Worm (Caenorhabditis elegans): Measurements from ENCODE around the gene ZK856.11.

DNA sequence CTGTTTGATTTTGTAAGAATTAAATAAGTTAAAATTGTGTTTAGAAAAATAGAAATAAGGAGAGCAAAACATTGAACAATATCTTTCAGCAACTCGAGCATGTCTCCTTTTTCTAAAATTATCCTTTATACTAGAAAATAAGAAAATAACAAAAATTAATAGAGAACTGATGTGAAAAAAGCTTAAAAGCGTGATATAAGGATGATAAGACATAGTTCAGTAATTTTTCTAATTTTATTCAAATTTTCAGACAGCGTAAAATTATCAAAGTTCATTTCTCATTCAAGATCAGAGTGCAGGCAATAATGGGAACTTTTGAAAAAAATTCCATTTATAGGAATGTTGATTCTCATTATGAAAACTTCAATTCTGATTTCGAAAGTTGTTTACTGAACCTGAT lies 28.6 kb upstream of the ZK856.11 start, which contains the start of gene str-182:
- TF ChIP-seq ama-1 (optimal IDR thresholded peaks at IDR 0.05) (no peak), ceh-9 (tag; optimal IDR thresholded peaks at IDR 0.05) (no peak), elt-2 (tag; optimal IDR thresholded peaks at IDR 0.05) (no peak), aly-2 (tag; optimal IDR thresholded peaks at IDR 0.05) (no peak), ztf-4 (tag; optimal IDR thresholded peaks at IDR 0.05) (no peak), zag-1 (tag; optimal IDR thresholded peaks at IDR 0.05) (no peak), ceh-82 (tag; optimal IDR thresholded peaks at IDR 0.05) (no peak), elt-3 (tag; optimal IDR thresholded peaks at IDR 0.05) (no peak), jun-1 (tag; optimal IDR thresholded peaks at IDR 0.05) (no peak), nhr-12 (tag; optimal IDR thresholded peaks at IDR 0.05) (no peak), fkh-10 (GFP tag; optimal IDR thresholded peaks at IDR 0.05) (no peak), egl-27 (tag; optimal IDR thresholded peaks at IDR 0.05) (no peak), fos-1 (tag; optimal IDR thresholded peaks at IDR 0.05) (no peak)
